Worm (Caenorhabditis elegans) whole organism, late embryonic: ENCODE measurements around the gene C25G4.3.

ENCODE experiments used
- ceh-31 ChIP-seq: sonication (generic microtip); optimal IDR thresholded peaks from 2 replicates; lab custom pipeline; 2016; ENCODE audit warnings: missing genetic modification characterization, missing compliant biosample characterization
- ceh-6 ChIP-seq: fragments of 200-800 bp; sonication (Bioruptor generic); optimal IDR thresholded peaks from 2 replicates; lab custom pipeline; 2018; ENCODE audit warnings: mild to moderate bottlenecking, missing genetic modification characterization, missing compliant biosample characterization
- dmd-4 ChIP-seq: sonication (generic microtip); optimal IDR thresholded peaks from 2 replicates; lab custom pipeline; 2016; ENCODE audit warnings: borderline replicate concordance, missing genetic modification characterization, missing compliant biosample characterization
- dve-1 ChIP-seq: sonication (generic microtip); optimal IDR thresholded peaks from 2 replicates; lab custom pipeline; 2017; ENCODE audit warnings: antibody characterized with exemption, mild to moderate bottlenecking, missing genetic modification characterization, missing compliant biosample characterization
- elt-2 ChIP-seq: sonication (generic microtip); optimal IDR thresholded peaks from 2 replicates; lab custom pipeline; 2016; ENCODE audit warnings: missing genetic modification reagents, missing genetic modification characterization, missing compliant biosample characterization
- hlh-30 ChIP-seq: sonication (generic microtip); optimal IDR thresholded peaks from 2 replicates; lab custom pipeline; 2017; ENCODE audit warnings: antibody characterized with exemption, missing genetic modification characterization, missing compliant biosample characterization; ENCODE audit not compliant: insufficient read depth
- lin-11 ChIP-seq: fragments of 200-800 bp; sonication (Bioruptor generic); optimal IDR thresholded peaks from 2 replicates; lab custom pipeline; 2018; ENCODE audit warnings: mild to moderate bottlenecking, missing genetic modification characterization, missing compliant biosample characterization
- nfya-1 ChIP-seq: sonication (generic microtip); optimal IDR thresholded peaks from 2 replicates; lab custom pipeline; 2017; ENCODE audit warnings: missing genetic modification characterization, mild to moderate bottlenecking, missing compliant biosample characterization, antibody characterized with exemption, moderate library complexity
- nhr-232 ChIP-seq: sonication (generic microtip); optimal IDR thresholded peaks from 2 replicates; lab custom pipeline; 2016; ENCODE audit warnings: missing genetic modification characterization, missing compliant biosample characterization
- sox-4 ChIP-seq: sonication (generic microtip); optimal IDR thresholded peaks from 2 replicates; lab custom pipeline; 2017; ENCODE audit warnings: mild to moderate bottlenecking, missing genetic modification characterization, inconsistent platforms, missing compliant biosample characterization
- tbx-2 ChIP-seq: sonication (generic microtip); optimal IDR thresholded peaks from 2 replicates; lab custom pipeline; 2016; ENCODE audit warnings: missing genetic modification characterization, missing compliant biosample characterization
- unc-55 ChIP-seq: sonication (generic microtip); optimal IDR thresholded peaks from 2 replicates; lab custom pipeline; 2017; ENCODE audit warnings: missing biosample characterization, missing genetic modification reagents, missing genetic modification characterization

ce11 chrIV:12429504-12429903 is 16.2 kb downstream of the C25G4.3 start:
- TF ChIP-seq nhr-232 (tag; lab: Kevin White, UChicago) (no peak), unc-55 (no peak), tbx-2 (tag; lab: Kevin White, UChicago) (no peak), ceh-6 (no peak), dve-1 (tag; lab: Kevin White, UChicago) (no peak), ceh-31 (tag; lab: Kevin White, UChicago) (no peak), hlh-30 (no peak), sox-4 (tag; lab: Kevin White, UChicago) (no peak), lin-11 (tag; lab: Kevin White, UChicago) (no peak), dmd-4 (tag; lab: Kevin White, UChicago) (no peak), elt-2 (tag; lab: Kevin White, UChicago) (no peak), nfya-1 (tag; lab: Kevin White, UChicago) (no peak)
